Worm (Caenorhabditis elegans) whole organism, mixed stage, embryonic: ENCODE measurements around the gene oac-29.

Experiments used
- M03D4.4 ChIP-seq: sonication (generic microtip); optimal IDR thresholded peaks from 2 replicates; lab custom pipeline; 2017; ENCODE audit warnings: mild to moderate bottlenecking, missing genetic modification characterization, missing compliant biosample characterization
- blmp-1 ChIP-seq: fragments of 150-350 bp; optimal IDR thresholded peaks from 2 replicates; lab custom pipeline; 2014; ENCODE audit warnings: missing biosample characterization, missing genetic modification characterization
- ceh-39 ChIP-seq: fragments of 150-350 bp; optimal IDR thresholded peaks from 2 replicates; lab custom pipeline; 2014; ENCODE audit warnings: missing biosample characterization, missing genetic modification characterization
- ceh-43 ChIP-seq: fragments of 200-800 bp; sonication (Bioruptor generic); optimal IDR thresholded peaks from 2 replicates; lab custom pipeline; 2018; ENCODE audit warnings: mild to moderate bottlenecking, missing genetic modification characterization, moderate library complexity, missing compliant biosample characterization
- ces-1 ChIP-seq: fragments of 150-350 bp; optimal IDR thresholded peaks from 2 replicates; lab custom pipeline; 2014; ENCODE audit warnings: missing biosample characterization, missing genetic modification reagents, missing genetic modification characterization
- cnd-1 ChIP-seq: fragments of 200-800 bp; sonication (Bioruptor generic); optimal IDR thresholded peaks from 2 replicates; lab custom pipeline; 2018; ENCODE audit warnings: mild to moderate bottlenecking, missing genetic modification characterization, missing compliant biosample characterization
- drap-1 ChIP-seq: fragments of 200-800 bp; sonication (Bioruptor generic); optimal IDR thresholded peaks from 3 replicates; lab custom pipeline; 2018; ENCODE audit warnings: mild to moderate bottlenecking, missing genetic modification characterization, missing compliant biosample characterization
- elt-1 ChIP-seq: sonication (generic microtip); optimal IDR thresholded peaks from 2 replicates; lab custom pipeline; 2017; ENCODE audit warnings: missing genetic modification characterization, mild to moderate bottlenecking, missing compliant biosample characterization, antibody characterized with exemption, moderate library complexity, borderline replicate concordance; ENCODE audit not compliant: insufficient read depth
- elt-3 ChIP-seq: fragments of 150-350 bp; optimal IDR thresholded peaks from 2 replicates; lab custom pipeline; 2014; ENCODE audit warnings: missing biosample characterization, missing genetic modification characterization
- ham-2 ChIP-seq: fragments of 200-800 bp; sonication (Bioruptor generic); optimal IDR thresholded peaks from 2 replicates; lab custom pipeline; 2018; ENCODE audit warnings: mild to moderate bottlenecking, missing genetic modification characterization, missing compliant biosample characterization
- hlh-1 ChIP-seq: fragments of 150-350 bp; optimal IDR thresholded peaks from 2 replicates; lab custom pipeline; 2014; ENCODE audit warnings: missing biosample characterization, missing genetic modification reagents, missing genetic modification characterization
- lin-13 ChIP-seq: fragments of 150-350 bp; optimal IDR thresholded peaks from 2 replicates; lab custom pipeline; 2014; ENCODE audit warnings: missing biosample characterization, missing genetic modification characterization
- lin-32 ChIP-seq: fragments of 200-800 bp; sonication (Bioruptor generic); optimal IDR thresholded peaks from 2 replicates; lab custom pipeline; 2018; ENCODE audit warnings: mild to moderate bottlenecking, missing genetic modification characterization, missing compliant biosample characterization
- lsy-2 ChIP-seq: fragments of 150-350 bp; optimal IDR thresholded peaks from 2 replicates; lab custom pipeline; 2014; ENCODE audit warnings: missing biosample characterization, missing genetic modification characterization
- nhr-12 ChIP-seq: fragments of 150-350 bp; optimal IDR thresholded peaks from 2 replicates; lab custom pipeline; 2014; ENCODE audit warnings: missing biosample characterization, missing genetic modification characterization
- nhr-2 ChIP-seq: fragments of 150-350 bp; optimal IDR thresholded peaks from 2 replicates; lab custom pipeline; 2014; ENCODE audit warnings: missing biosample characterization, missing genetic modification characterization
- nhr-237 ChIP-seq: fragments of 150-350 bp; optimal IDR thresholded peaks from 2 replicates; lab custom pipeline; 2014; ENCODE audit warnings: missing biosample characterization, missing genetic modification characterization
- nhr-28 ChIP-seq: fragments of 150-350 bp; optimal IDR thresholded peaks from 2 replicates; lab custom pipeline; 2014; ENCODE audit warnings: missing biosample characterization, missing genetic modification characterization
- nhr-76 ChIP-seq: sonication (generic microtip); optimal IDR thresholded peaks from 2 replicates; lab custom pipeline; 2017; ENCODE audit warnings: missing biosample characterization, missing genetic modification characterization
- pha-4 ChIP-seq: fragments of 150-350 bp; optimal IDR thresholded peaks from 2 replicates; lab custom pipeline; 2018; ENCODE audit warnings: missing biosample characterization, missing genetic modification reagents, missing genetic modification characterization
- sem-2 ChIP-seq: fragments of 200-800 bp; sonication (Bioruptor generic); optimal IDR thresholded peaks from 2 replicates; lab custom pipeline; 2018; ENCODE audit warnings: mild to moderate bottlenecking, missing genetic modification characterization, missing compliant biosample characterization
- snpc-4 ChIP-seq: fragments of 150-350 bp; optimal IDR thresholded peaks from 2 replicates; lab custom pipeline; 2014; ENCODE audit warnings: missing biosample characterization, missing genetic modification characterization
- sptf-1 ChIP-seq: sonication (generic microtip); optimal IDR thresholded peaks from 2 replicates; lab custom pipeline; 2017; ENCODE audit warnings: mild to moderate bottlenecking, missing genetic modification characterization, moderate library complexity, missing compliant biosample characterization
- tbx-8 ChIP-seq: fragments of 200-800 bp; sonication (Bioruptor generic); optimal IDR thresholded peaks from 2 replicates; lab custom pipeline; 2018; ENCODE audit warnings: mild to moderate bottlenecking, missing genetic modification characterization, moderate library complexity, missing compliant biosample characterization
- unc-120 ChIP-seq: sonication (generic microtip); optimal IDR thresholded peaks from 2 replicates; lab custom pipeline; 2017; ENCODE audit warnings: missing genetic modification characterization, missing compliant biosample characterization; ENCODE audit not compliant: poor library complexity, severe bottlenecking
- unc-39 ChIP-seq: fragments of 150-350 bp; optimal IDR thresholded peaks from 2 replicates; lab custom pipeline; 2014; ENCODE audit warnings: missing biosample characterization, missing genetic modification characterization
- unc-62 ChIP-seq: fragments of 150-350 bp; optimal IDR thresholded peaks from 2 replicates; lab custom pipeline; 2014; ENCODE audit warnings: missing biosample characterization, missing genetic modification reagents, missing genetic modification characterization
- zip-8 ChIP-seq: fragments of 150-350 bp; optimal IDR thresholded peaks from 2 replicates; lab custom pipeline; 2014; ENCODE audit warnings: missing biosample characterization, missing genetic modification characterization

The oac-29 gene

ce11 chrV:8671568-8672123 lies 36.2 kb upstream of the oac-29 start:
- TF ChIP-seq pha-4 (tag; lab: Kevin White, UChicago) (no peak), lsy-2 (no peak), lin-32 (no peak), nhr-237 (no peak), nhr-2 (tag; lab: Kevin White, UChicago) (no peak), sem-2 (GFP tag; lab: Kevin White, UChicago) (no peak), ces-1 (GFP tag; lab: Kevin White, UChicago) (no peak), zip-8 (tag; lab: Kevin White, UChicago) (no peak)

ce11 chrV:8670759-8671158 lies 35.3 kb upstream of the oac-29 start:
- TF ChIP-seq nhr-12 (tag; lab: Kevin White, UChicago) (no peak), ceh-39 (no peak), tbx-8 (no peak)

DNA sequence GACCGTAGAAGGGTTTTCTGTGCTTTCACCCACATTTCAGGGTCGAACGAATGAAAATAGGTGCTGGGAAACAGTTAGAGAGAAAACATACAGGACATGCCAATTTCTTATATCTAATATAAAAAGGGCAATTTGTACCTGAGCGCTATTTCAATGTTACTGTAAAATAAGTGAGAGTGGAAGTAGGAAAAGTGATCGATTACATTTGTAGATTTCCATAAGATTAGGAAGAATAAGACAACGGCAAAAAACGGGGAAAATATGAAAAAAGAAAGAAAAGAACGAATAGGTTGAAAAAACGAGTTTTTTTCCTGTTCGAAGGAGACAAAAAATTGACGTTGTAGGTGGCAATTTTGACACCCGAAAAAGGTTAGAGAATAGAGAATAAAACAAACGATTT lies 32.7 kb upstream of the oac-29 start:
- TF ChIP-seq nhr-76 (tag; lab: Kevin White, UChicago) (no peak), ham-2 (no peak), unc-39 (tag; lab: Kevin White, UChicago) (no peak), nhr-28 (tag; lab: Kevin White, UChicago) (no peak), pha-4 (tag; lab: Kevin White, UChicago) (no peak), blmp-1 (tag; lab: Kevin White, UChicago) (peak; percentile 50)

DNA sequence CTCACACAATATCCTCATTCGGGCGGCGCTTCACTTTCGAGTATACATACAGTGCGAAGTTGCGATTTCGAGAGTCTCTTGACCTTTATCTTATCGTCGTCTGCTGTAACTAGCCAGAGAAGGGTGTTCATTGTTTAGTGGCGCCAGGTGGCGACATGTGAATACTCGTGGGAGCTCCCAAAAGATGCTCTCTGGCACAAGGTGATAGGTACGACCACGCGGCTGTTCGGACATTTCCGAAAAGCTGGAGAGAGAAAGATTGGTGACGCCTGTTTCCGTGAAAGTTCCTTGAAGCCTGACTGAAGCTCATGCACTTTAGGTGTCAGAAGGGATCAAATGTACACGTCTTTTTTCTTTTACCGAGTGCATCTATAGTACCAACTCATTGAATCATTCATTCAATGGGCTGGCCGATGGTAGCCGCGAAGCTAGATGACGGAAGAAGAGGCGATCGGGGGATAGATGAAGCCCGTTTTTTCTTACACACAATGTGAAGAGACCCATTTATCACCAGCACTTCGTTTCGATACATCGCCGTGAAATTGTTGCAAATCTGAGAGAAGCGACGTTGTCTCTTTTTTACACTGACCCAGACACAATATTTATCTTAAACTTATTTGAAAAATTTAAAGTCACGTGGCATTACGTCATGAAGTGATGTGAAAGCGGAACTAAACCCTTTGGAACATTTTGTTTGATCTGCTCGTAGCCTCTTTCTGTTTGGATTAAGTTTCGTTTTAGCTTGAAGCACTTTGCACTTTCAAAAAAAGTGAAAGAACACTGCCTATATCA lies 32.0 kb upstream of the oac-29 start:
- TF ChIP-seq unc-62 (GFP tag; lab: Kevin White, UChicago) (peak; percentile 22), nhr-28 (tag; lab: Kevin White, UChicago) (no peak), unc-120 (tag; lab: Kevin White, UChicago) (peak; percentile 76), snpc-4 (tag; lab: Kevin White, UChicago) (no peak), ceh-43 (GFP tag; lab: Kevin White, UChicago) (no peak), hlh-1 (tag; lab: Kevin White, UChicago) (peak; percentile 89)

DNA sequence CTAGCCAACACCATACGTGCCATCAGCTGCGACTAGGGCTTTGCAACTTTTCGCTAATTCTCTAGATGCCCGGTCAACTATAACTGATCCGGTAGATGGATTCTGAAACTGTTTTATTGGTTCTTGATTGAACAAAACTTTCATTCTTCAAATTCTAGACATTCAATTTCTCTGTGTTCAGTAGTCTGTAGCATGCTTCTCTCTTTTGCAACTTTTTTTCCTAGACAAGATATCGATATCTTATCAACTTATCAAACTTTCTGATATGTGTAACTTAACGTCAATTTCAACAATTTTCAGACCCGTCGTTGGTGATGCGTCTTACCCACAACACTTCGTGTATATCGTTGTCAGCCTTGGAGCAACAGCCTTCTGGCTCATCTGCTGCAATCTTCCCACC lies 30.3 kb upstream of the oac-29 start, which contains the start of gene ZC190.4:
ZC190.4 (plus strand) TSS at position 301 of the 400 bp plus-strand sequence.
- TF ChIP-seq ham-2 (no peak), blmp-1 (tag; lab: Kevin White, UChicago) (no peak), elt-1 (tag; lab: Kevin White, UChicago) (no peak), elt-3 (no peak), M03D4.4 (tag; lab: Kevin White, UChicago) (no peak), cnd-1 (no peak), ceh-43 (GFP tag; lab: Kevin White, UChicago) (no peak), nhr-2 (tag; lab: Kevin White, UChicago) (no peak)

- TF ChIP-seq lin-13, result no peak
- TF ChIP-seq sptf-1 (tag; lab: Kevin White, UChicago), result no peak
- TF ChIP-seq lsy-2, result no peak
- no peak for TF ChIP-seq hlh-1 (tag; lab: Kevin White, UChicago)
- TF ChIP-seq drap-1 (GFP tag; lab: Kevin White, UChicago), result no peak
- TF ChIP-seq nhr-76 (tag; lab: Kevin White, UChicago), result no peak
Measured at ce11 chrV:8663023-8663422, 27.5 kb upstream of the oac-29 start.
